Fruit fly (Drosophila melanogaster) S2 (cell line): ENCODE results near the gene CG17234.

ENCODE experiments used
- CG8478 ChIP-seq: fragments of >200 bp; optimal IDR thresholded peaks from 2 replicates; lab custom pipeline; 2018
- CTCF ChIP-seq, 2 experiments: fragments of >200 bp; optimal IDR thresholded peaks; 2 replicates each; lab custom pipeline; 2018

- no peak for TF ChIP-seq CG8478 (lab: Kevin White, UChicago)
- no peak for TF ChIP-seq CTCF (optimal IDR thresholded peaks at IDR 0.05; lab: Kevin White, UChicago)
These were observed 13.6 kb upstream of the CG17234 start, which contains the start of gene Tengl2 for dm6 chr2L:2239284-2239683.
